Fruit fly (Drosophila melanogaster) whole organism, pupa: ENCODE data around the gene CG7453.

ENCODE experiments used
- CG12605 ChIP-seq: fragments of 200-800 bp; sonication (Bioruptor generic); IDR thresholded peaks from 2 replicates; pipeline ENCODE4 v1.3.6; 2022; ENCODE audit warnings: missing biosample characterization, missing genetic modification characterization
- CG17806 ChIP-seq: fragments of 200-800 bp; sonication (Bioruptor generic); optimal IDR thresholded peaks from 2 replicates; lab custom pipeline; 2018; ENCODE audit warnings: missing biosample characterization, mild to moderate bottlenecking, missing genetic modification characterization, moderate library complexity
- D1 ChIP-seq: fragments of 200-800 bp; sonication (Bioruptor generic); optimal IDR thresholded peaks from 2 replicates; lab custom pipeline; 2018; ENCODE audit warnings: missing biosample characterization, mild to moderate bottlenecking, missing genetic modification characterization, moderate library complexity
- EcR ChIP-seq: fragments of 200-800 bp; sonication (Bioruptor generic); optimal IDR thresholded peaks from 3 replicates; lab custom pipeline; 2019; ENCODE audit warnings: missing biosample characterization, missing genetic modification characterization, mild to moderate bottlenecking, moderate library complexity, missing genetic modification reagents
- Snoo ChIP-seq: fragments of 200-800 bp; sonication (Bioruptor generic); optimal IDR thresholded peaks from 3 replicates; lab custom pipeline; 2017; ENCODE audit warnings: missing biosample characterization, mild to moderate bottlenecking, missing genetic modification characterization, inconsistent platforms
- fd96Ca ChIP-seq: fragments of 200-800 bp; sonication (Bioruptor generic); IDR thresholded peaks from 3 replicates; pipeline ENCODE4 v1.3.6; 2022; ENCODE audit warnings: missing biosample characterization, missing genetic modification characterization
- rn ChIP-seq: fragments of 200-800 bp; sonication (Bioruptor generic); IDR thresholded peaks from 2 replicates; pipeline ENCODE4 v1.3.6; 2022; ENCODE audit warnings: missing biosample characterization, missing genetic modification characterization

- TF ChIP-seq CG12605: no peak
- peak; percentile 33 for TF ChIP-seq Snoo (tag; lab: Kevin White, UChicago)
- TF ChIP-seq rn (GFP tag; lab: Robert Waterston, UW): no peak
- TF ChIP-seq D1 (tag; lab: Kevin White, UChicago): peak; percentile 32
- no peak for TF ChIP-seq EcR (GFP tag; lab: Kevin White, UChicago)
- peak; percentile 43 for TF ChIP-seq CG17806 (tag; lab: Kevin White, UChicago)
- TF ChIP-seq fd96Ca: no peak
Measured at dm6 chrX:19224580-19225303, 44.8 kb downstream of the CG7453 start.
